Fruit fly (Drosophila melanogaster) ovary, adult (tissue): ENCODE data around the gene CG10492.

Source experiments
- CG17801 ChIP-seq: fragments of 200-800 bp; optimal IDR thresholded peaks from 2 replicates; lab custom pipeline; 2019; ENCODE audit warnings: missing biosample characterization, mild to moderate bottlenecking, missing genetic modification characterization, moderate library complexity; ENCODE audit not compliant: partially characterized antibody

CG10492 gene

dm6 chr2L:19053860-19054515 is at the start of gene CG10492:
TSS of gene CG10492 (plus strand) at chr2L:19054078.
- TF ChIP-seq CG17801 = no peak

DNA sequence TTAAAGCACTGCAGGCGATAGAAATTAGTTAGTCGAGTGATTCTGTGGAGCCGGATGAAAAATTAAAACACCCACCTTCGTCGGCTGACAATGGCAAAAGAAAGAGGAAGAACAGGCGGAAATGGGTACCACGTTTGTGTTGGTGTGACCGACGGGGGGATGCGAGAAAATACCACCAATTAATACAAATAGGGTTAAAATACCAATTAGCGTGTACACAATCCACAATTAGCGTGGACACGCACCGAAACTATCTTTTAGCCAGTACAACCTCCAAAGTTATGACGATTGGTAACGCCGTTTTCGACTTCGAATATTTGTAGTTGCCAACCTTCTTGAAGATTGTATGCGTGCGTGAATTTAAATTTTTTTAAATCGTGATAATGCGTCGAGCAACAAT is 44.7 kb upstream of the CG10492 start, which contains the start of gene RpL30:
Gene RpL30 (minus strand): TSS at position 177 of the 400 bp plus-strand sequence.
- TF ChIP-seq CG17801 = peak; percentile 85

DNA sequence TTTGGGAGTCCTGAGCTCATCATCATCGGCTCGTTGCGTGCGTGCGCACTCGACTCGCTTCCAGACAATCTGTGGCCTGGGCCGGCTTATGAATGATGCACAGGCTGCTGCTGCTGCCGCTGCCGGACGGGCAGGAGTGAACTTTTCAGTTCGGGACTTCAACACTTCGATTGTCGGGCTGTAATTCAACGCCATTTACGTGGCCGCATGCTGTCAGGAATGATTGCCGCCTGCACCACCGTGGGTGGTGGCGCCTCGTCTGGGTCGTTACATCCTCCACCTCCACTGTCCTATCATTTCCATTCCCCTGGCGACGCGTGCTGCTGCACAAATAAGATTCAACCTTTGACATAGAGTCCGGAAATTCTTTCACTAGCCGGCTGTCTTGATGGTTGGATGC is 43.8 kb upstream of the CG10492 start:
- TF ChIP-seq CG17801 = no peak

DNA sequence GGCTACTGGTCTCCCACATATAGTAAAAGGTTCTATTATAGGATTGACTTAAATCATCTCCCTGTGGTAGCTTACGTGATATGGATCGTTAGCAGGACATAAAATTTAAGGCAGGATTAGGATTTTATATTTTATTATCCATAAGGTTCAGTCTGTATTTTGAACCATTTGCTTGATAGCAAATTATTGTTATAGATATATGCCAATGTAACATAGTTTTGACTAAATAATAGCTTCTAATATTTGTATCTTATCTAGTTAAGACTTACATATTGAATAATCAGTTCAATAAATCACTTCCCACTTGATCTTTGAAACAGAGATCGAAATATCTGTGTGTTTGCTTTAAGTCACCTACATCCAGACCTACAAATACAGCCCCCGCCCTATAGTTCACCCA is 43.3 kb upstream of the CG10492 start, which contains the start of gene robl37BC:
Gene robl37BC (plus strand): TSS at position 301 of the 400 bp plus-strand sequence.
- TF ChIP-seq CG17801 = no peak

- no peak for TF ChIP-seq CG17801
Observed at dm6 chr2L:19011895-19012645, 41.8 kb upstream of the CG10492 start.

DNA sequence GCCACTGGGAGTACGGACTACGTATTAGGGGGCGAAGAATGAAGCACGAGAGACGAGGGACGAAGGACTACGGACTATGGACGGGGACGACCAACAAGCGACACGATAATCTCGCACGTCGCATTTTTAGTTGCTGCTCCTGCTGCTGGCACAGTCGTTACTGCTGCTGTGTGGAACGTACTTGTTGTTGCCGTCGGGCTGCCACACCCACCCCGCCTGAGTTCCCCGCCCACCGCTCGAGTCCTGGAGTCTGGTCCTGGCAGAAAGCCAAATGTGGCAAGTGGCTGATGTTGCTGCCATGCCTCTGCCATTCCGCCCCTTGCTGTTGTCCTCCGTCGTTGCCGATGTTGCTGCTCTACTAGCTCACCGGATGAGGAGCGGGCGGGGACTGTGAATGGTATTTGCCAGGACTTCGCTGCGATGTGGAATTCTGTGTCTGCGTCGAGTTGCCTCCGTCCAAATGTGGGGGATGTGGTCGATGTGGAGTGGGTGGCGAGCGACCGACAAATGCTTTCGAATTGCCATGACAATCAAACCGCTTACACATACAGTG is 41.0 kb upstream of the CG10492 start:
- TF ChIP-seq CG17801 = no peak

dm6 chr2L:19014032-19014880 is 39.6 kb upstream of the CG10492 start:
- no peak for TF ChIP-seq CG17801

DNA sequence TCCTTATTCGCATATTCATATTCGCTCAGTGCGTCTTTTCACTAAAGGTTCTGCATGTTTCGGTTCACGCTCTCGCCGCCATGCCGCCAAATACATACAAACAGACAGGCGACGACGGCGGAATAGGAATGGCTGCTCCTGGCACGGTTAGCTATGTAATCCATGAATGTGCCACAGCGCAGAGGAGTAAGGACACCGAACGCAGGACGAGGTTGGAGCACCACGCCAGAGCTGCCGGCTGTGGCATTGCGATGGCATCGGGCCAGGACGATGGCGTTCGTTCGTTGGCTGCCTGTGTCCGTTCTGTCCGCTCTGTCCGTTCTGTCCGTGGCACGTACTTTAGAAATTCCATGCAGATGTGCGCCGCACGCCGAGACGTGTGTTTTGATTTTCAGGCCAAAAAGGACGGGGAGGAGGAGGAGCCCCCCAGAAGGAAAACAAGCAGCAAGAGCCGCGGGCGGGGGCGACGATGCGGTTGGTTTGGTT is 39.0 kb upstream of the CG10492 start:
- TF ChIP-seq CG17801 = no peak

- no peak for TF ChIP-seq CG17801
Observed at dm6 chr2L:19015628-19016027, 38.2 kb upstream of the CG10492 start.

dm6 chr2L:19017060-19017459 is 36.8 kb upstream of the CG10492 start:
- no peak for TF ChIP-seq CG17801

DNA sequence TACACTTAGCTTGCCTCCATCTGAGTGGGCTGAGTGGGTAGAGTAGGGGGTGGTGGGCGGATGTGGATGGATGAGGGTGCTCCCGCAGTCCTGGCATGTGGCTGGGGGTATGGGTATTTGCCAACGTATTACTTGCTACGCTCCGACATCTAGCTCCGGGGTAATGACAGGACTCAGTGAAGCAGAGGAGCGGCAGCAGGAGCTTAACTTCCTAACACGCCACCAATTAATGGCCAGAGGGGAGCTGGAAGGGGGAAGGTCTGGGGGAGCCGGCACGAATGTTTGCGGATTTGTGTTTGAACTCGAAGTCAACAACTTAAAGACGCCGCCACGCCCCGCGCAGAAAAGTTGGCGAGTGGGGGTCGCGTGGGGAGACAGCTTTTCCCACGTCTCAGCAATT is 35.6 kb upstream of the CG10492 start:
- no peak for TF ChIP-seq CG17801

DNA sequence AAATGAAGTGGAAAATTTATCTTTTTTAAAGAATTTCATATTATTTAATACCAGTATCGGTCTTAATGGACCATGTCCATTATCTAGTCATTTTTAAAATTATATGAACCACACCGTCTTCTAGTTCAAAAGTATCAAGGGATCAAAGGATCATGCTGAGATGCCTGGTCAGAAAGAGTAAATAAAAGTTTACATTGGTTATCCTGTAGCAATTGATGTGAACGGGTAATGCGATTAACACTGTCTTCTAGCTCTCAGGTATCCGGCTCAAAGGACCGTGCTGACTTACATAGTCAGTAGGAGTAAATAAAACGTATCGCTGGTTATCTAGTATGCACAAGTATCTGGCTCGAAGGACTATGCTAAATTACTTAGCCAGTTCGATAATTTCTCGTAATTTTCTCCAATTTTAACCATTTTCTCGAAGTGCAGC is 34.7 kb upstream of the CG10492 start:
- TF ChIP-seq CG17801 = no peak

DNA sequence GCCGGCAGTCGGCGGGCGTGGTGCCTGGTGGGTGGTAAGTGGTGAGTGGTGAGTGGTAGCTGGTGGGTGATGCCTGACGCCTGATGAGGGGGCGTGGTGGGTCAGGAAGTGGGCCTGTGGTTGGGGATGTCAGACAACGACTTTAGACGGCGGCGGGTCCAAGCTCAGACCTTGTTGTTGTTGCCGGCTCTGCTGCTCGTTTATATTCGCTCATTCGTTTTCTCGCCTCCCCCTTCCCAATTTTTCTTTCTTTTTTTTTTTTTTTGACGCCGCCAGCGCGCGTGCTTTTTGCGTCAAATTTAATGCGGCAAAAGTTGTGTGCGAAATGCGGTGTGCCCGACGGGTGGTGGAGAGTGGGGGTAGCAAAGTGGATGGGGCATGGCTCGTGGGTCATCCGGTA is 34.2 kb upstream of the CG10492 start:
- no peak for TF ChIP-seq CG17801

DNA sequence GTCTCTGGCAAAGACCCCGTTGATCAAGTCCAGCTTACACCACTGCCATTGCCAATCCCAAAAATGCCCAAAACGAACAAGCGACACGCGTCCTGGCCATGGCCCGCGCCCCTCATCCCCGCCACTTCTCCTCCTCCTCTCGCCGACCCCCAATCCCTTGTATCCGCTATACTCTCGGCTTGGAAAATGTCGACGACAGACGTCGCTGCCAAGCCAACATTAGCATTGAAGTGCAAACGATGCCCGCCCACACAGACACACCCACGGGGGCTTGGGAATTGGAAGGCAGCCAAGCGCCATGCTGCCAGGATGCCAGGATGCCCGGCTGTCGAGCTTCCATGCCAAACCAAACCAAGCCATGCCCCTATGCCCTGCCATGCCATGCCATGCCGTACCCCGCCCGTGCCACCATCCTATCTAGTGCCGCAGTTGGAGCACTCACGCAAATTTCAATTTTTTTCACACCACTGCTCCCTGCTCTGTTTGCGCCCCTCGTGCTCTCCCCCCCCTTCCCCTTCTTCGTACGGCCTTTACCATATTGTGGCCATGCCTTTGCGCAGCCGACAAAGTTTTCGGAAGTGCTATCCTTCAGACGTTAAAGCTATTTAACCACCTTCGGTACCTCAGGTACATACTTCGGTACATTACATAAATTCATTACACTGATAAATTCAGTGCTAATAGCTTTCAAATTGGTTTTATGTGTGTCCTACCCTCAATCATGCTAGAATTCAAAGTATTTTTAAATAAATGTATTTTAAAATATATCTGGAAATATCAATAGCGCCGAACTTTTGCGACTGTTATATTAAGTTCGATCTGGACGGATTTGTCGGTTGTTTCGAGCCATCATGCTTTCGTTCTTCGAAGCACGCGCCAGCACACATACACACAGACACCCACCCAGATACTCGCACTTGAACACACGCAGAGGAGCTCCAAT is 32.3 kb upstream of the CG10492 start:
- no peak for TF ChIP-seq CG17801

- TF ChIP-seq CG17801 = no peak
Observed at dm6 chr2L:19022221-19022516, 31.7 kb upstream of the CG10492 start, which contains the start of gene CG15172. TSS of gene CG15172 (plus strand) at chr2L:19022417.
